Worm (Caenorhabditis elegans): ENCODE results near the gene clec-258.

ce11 chrV:19805548-19805947 lies 17.3 kb downstream of the clec-258 start:
- TF ChIP-seq C17E4.6 (GFP tag; IDR thresholded peaks at IDR 0.05) (no peak), unc-62 (GFP tag; optimal IDR thresholded peaks at IDR 0.05) (no peak), ama-1 (optimal IDR thresholded peaks at IDR 0.05) (no peak), ama-1 (GFP tag; optimal IDR thresholded peaks at IDR 0.05) (no peak), tbp1 (GFP tag; optimal IDR thresholded peaks at IDR 0.05) (no peak), F49E8.2 (tag; optimal IDR thresholded peaks at IDR 0.05; ENCODE audit: insufficient read depth) (no peak), dpl-1 (GFP tag; optimal IDR thresholded peaks at IDR 0.05) (no peak), nhr-80 (tag; optimal IDR thresholded peaks at IDR 0.05) (no peak)

Measured in whole organism, young adult.